Fruit fly (Drosophila melanogaster) whole organism, pupa: ENCODE measurements around the gene CG33722.
A peak's percentile ranks its signal among the peaks of the same experiment; 100 is the strongest.

Experiments
- CG10348 ChIP-seq: fragments of 200-800 bp; sonication (Bioruptor generic); IDR thresholded peaks from 2 replicates; pipeline ENCODE4 v1.3.6; 2022; ENCODE audit warnings: missing biosample characterization, missing genetic modification characterization
- CG12605 ChIP-seq: fragments of 200-800 bp; sonication (Bioruptor generic); IDR thresholded peaks from 2 replicates; pipeline ENCODE4 v1.3.6; 2022; ENCODE audit warnings: missing biosample characterization, missing genetic modification characterization
- CG13204 ChIP-seq: fragments of 200-800 bp; sonication (Bioruptor generic); optimal IDR thresholded peaks from 2 replicates; lab custom pipeline; 2018; ENCODE audit warnings: missing biosample characterization, mild to moderate bottlenecking, missing genetic modification characterization, moderate library complexity
- CG14655 ChIP-seq: fragments of 200-800 bp; sonication (Bioruptor generic); optimal IDR thresholded peaks from 3 replicates; lab custom pipeline; 2017; ENCODE audit warnings: mild to moderate bottlenecking, missing biosample characterization, missing genetic modification reagents, missing genetic modification characterization
- CG15710 ChIP-seq: fragments of 200-800 bp; sonication (Bioruptor generic); optimal IDR thresholded peaks from 2 replicates; lab custom pipeline; 2018; ENCODE audit warnings: missing biosample characterization, mild to moderate bottlenecking, missing genetic modification characterization, moderate library complexity
- CG17806 ChIP-seq: fragments of 200-800 bp; sonication (Bioruptor generic); optimal IDR thresholded peaks from 2 replicates; lab custom pipeline; 2018; ENCODE audit warnings: missing biosample characterization, mild to moderate bottlenecking, missing genetic modification characterization, moderate library complexity
- CG32121 ChIP-seq: fragments of 200-800 bp; sonication (Bioruptor generic); IDR thresholded peaks from 2 replicates; pipeline ENCODE4 v1.3.6; 2022; ENCODE audit warnings: missing biosample characterization, missing genetic modification characterization
- CG34367 ChIP-seq: fragments of 200-800 bp; sonication (Bioruptor generic); optimal IDR thresholded peaks from 2 replicates; lab custom pipeline; 2018; ENCODE audit warnings: missing biosample characterization, mild to moderate bottlenecking, missing genetic modification characterization
- CG4496 ChIP-seq: fragments of 200-800 bp; sonication (Bioruptor generic); IDR thresholded peaks from 3 replicates; pipeline ENCODE4 v1.3.6; 2022; ENCODE audit warnings: missing biosample characterization, missing genetic modification characterization
- CG8159 ChIP-seq: fragments of 200-800 bp; sonication (Bioruptor generic); optimal IDR thresholded peaks from 3 replicates; lab custom pipeline; 2018; ENCODE audit warnings: missing biosample characterization, mild to moderate bottlenecking, missing genetic modification characterization, moderate library complexity
- CG8301 ChIP-seq: fragments of 200-800 bp; sonication (Bioruptor generic); optimal IDR thresholded peaks from 2 replicates; lab custom pipeline; 2018; ENCODE audit warnings: missing biosample characterization, mild to moderate bottlenecking, missing genetic modification characterization
- CG9948 ChIP-seq: fragments of 200-800 bp; sonication (Bioruptor generic); optimal IDR thresholded peaks from 2 replicates; lab custom pipeline; 2018; ENCODE audit warnings: missing biosample characterization, mild to moderate bottlenecking, missing genetic modification characterization, moderate library complexity
- D1 ChIP-seq: fragments of 200-800 bp; sonication (Bioruptor generic); optimal IDR thresholded peaks from 2 replicates; lab custom pipeline; 2018; ENCODE audit warnings: missing biosample characterization, mild to moderate bottlenecking, missing genetic modification characterization, moderate library complexity
- EcR ChIP-seq: fragments of 200-800 bp; sonication (Bioruptor generic); optimal IDR thresholded peaks from 3 replicates; lab custom pipeline; 2019; ENCODE audit warnings: missing biosample characterization, missing genetic modification characterization, mild to moderate bottlenecking, moderate library complexity, missing genetic modification reagents
- Ets98B ChIP-seq: fragments of 200-800 bp; sonication (Bioruptor generic); IDR thresholded peaks from 2 replicates; pipeline ENCODE4 v1.3.6; 2022; ENCODE audit warnings: missing biosample characterization, missing genetic modification characterization
- Pif1A ChIP-seq: fragments of 200-800 bp; sonication (Bioruptor generic); optimal IDR thresholded peaks from 3 replicates; lab custom pipeline; 2016; ENCODE audit warnings: missing biosample characterization, missing genetic modification characterization
- Pif1B ChIP-seq: fragments of 200-800 bp; sonication (Bioruptor generic); optimal IDR thresholded peaks from 3 replicates; lab custom pipeline; 2016; ENCODE audit warnings: missing biosample characterization, missing genetic modification characterization
- Snoo ChIP-seq: fragments of 200-800 bp; sonication (Bioruptor generic); optimal IDR thresholded peaks from 3 replicates; lab custom pipeline; 2017; ENCODE audit warnings: missing biosample characterization, mild to moderate bottlenecking, missing genetic modification characterization, inconsistent platforms
- fd96Ca ChIP-seq: fragments of 200-800 bp; sonication (Bioruptor generic); IDR thresholded peaks from 3 replicates; pipeline ENCODE4 v1.3.6; 2022; ENCODE audit warnings: missing biosample characterization, missing genetic modification characterization
- gl ChIP-seq: fragments of 200-800 bp; sonication (Bioruptor generic); optimal IDR thresholded peaks from 2 replicates; lab custom pipeline; 2018; ENCODE audit warnings: missing biosample characterization, mild to moderate bottlenecking, missing genetic modification characterization
- rn ChIP-seq: fragments of 200-800 bp; sonication (Bioruptor generic); IDR thresholded peaks from 2 replicates; pipeline ENCODE4 v1.3.6; 2022; ENCODE audit warnings: missing biosample characterization, missing genetic modification characterization

The CG33722 gene

dm6 chr3R:8205292-8205893, 38.5 kb upstream of the CG33722 start:
- TF ChIP-seq CG34367 = no peak
- no peak for TF ChIP-seq CG8159 (tag; lab: Kevin White, UChicago)
- TF ChIP-seq CG9948 = no peak
- TF ChIP-seq Pif1B (GFP tag; lab: Kevin White, UChicago) = no peak
- TF ChIP-seq Ets98B = no peak
- TF ChIP-seq CG32121 (GFP tag; lab: Robert Waterston, UW) = no peak
- TF ChIP-seq CG15710 (tag; lab: Kevin White, UChicago) = no peak
- no peak for TF ChIP-seq CG14655 (GFP tag; lab: Kevin White, UChicago)

dm6 chr3R:8206019-8206418, 37.8 kb upstream of the CG33722 start:
- TF ChIP-seq CG34367 = no peak
- TF ChIP-seq EcR = no peak
- TF ChIP-seq CG12605 = no peak
- no peak for TF ChIP-seq CG15710 (tag; lab: Kevin White, UChicago)
- TF ChIP-seq CG9948 = no peak
- TF ChIP-seq Snoo (tag; lab: Kevin White, UChicago) = no peak
- no peak for TF ChIP-seq CG32121 (GFP tag; lab: Robert Waterston, UW)
- TF ChIP-seq Pif1B (GFP tag; lab: Kevin White, UChicago) = no peak
- no peak for TF ChIP-seq gl
- no peak for TF ChIP-seq Ets98B
- TF ChIP-seq, all 21 proteins: peak for 0

dm6 chr3R:8206628-8207275, 37.1 kb upstream of the CG33722 start:
- TF ChIP-seq CG8159 (tag; lab: Kevin White, UChicago) (no peak), CG12605 (no peak), rn (GFP tag; lab: Robert Waterston, UW) (no peak), CG8301 (tag; lab: Kevin White, UChicago) (no peak), CG15710 (tag; lab: Kevin White, UChicago) (no peak)

dm6 chr3R:8207276-8207654, 36.6 kb upstream of the CG33722 start:
- TF ChIP-seq gl = no peak
- TF ChIP-seq CG13204 = no peak
- no peak for TF ChIP-seq Pif1A (GFP tag; lab: Kevin White, UChicago)
- no peak for TF ChIP-seq CG17806
- TF ChIP-seq CG32121 (GFP tag; lab: Robert Waterston, UW) = no peak
- no peak for TF ChIP-seq CG8301 (tag; lab: Kevin White, UChicago)
- no peak for TF ChIP-seq CG14655 (GFP tag; lab: Kevin White, UChicago)
- TF ChIP-seq Pif1B (GFP tag; lab: Kevin White, UChicago) = no peak

- TF ChIP-seq CG9948 (no peak), Ets98B (no peak), CG32121 (GFP tag; lab: Robert Waterston, UW) (no peak), CG8301 (tag; lab: Kevin White, UChicago) (no peak), D1 (tag; lab: Kevin White, UChicago) (no peak), CG17806 (no peak), CG8159 (tag; lab: Kevin White, UChicago) (no peak)
These were observed 35.4 kb upstream of the CG33722 start for dm6 chr3R:8208378-8209021.

- TF ChIP-seq gl (no peak), CG8301 (tag; lab: Kevin White, UChicago) (no peak), CG17806 (no peak), CG14655 (GFP tag; lab: Kevin White, UChicago) (no peak), CG4496 (GFP tag; lab: Robert Waterston, UW) (no peak), CG8159 (tag; lab: Kevin White, UChicago) (no peak), CG10348 (GFP tag; lab: Robert Waterston, UW) (no peak), fd96Ca (GFP tag; lab: Robert Waterston, UW) (no peak), Ets98B (no peak), Pif1B (GFP tag; lab: Kevin White, UChicago) (no peak), Pif1A (GFP tag; lab: Kevin White, UChicago) (no peak), D1 (tag; lab: Kevin White, UChicago) (no peak), rn (GFP tag; lab: Robert Waterston, UW) (no peak), CG34367 (no peak)
- TF ChIP-seq, all 21 proteins: peak for 0
These were observed 32.9 kb upstream of the CG33722 start for dm6 chr3R:8210837-8211488.

- no peak for TF ChIP-seq rn (GFP tag; lab: Robert Waterston, UW)
- TF ChIP-seq CG8159 (tag; lab: Kevin White, UChicago) = no peak
- TF ChIP-seq fd96Ca (GFP tag; lab: Robert Waterston, UW) = 0 out of 3 replicates have a peak, but pooled peaks have one; percentile 15
- no peak for TF ChIP-seq CG14655 (GFP tag; lab: Kevin White, UChicago)
These were observed 31.3 kb upstream of the CG33722 start for dm6 chr3R:8212594-8212993.
